Fruit fly (Drosophila melanogaster): ENCODE measurements around the gene XNP.

XNP gene

DNA sequence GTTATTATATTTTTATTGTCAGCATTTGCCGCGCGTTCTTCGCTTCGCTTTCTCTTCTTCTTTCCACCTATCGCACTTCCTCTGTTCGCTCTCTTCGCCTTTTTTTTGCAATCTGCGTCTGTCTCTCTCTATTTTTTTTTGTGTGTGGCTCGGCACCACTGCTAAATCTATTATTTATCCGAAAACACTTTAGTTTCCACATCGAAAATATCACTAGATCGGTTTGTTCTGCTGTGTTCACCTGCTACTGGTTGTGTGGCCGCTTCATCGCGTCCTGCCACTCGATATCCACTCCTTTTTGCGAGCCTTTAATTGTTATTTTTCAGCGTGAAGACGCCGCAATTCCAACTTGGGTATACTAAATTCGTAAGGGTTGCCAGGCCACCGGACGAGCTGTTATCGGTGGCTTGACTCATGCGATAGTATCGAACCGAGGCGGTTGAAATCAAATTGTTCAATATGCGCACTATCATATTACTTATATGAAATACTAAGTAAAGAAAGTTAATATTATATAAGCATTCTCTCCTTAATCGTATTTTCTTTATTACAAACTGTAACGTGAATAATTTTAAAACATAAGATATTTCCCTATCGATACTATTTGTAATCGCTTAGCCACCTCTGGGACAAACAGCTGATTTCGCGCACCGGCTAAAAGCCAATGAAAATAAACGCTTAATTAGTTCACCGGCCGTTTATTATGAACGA is at the start of gene XNP, which contains the start of the genes CG42488 and CG5116 (continued):
- TF ChIP-seq kay (GFP tag; optimal IDR thresholded peaks at IDR 0.05) (peak; percentile 70), CG4328 (GFP tag; optimal IDR thresholded peaks at IDR 0.05) (peak; percentile 24), fd96Cb (tag; optimal IDR thresholded peaks at IDR 0.05) (peak; percentile 4), CG13424 (tag; optimal IDR thresholded peaks at IDR 0.05) (peak; percentile 66), vvl (GFP tag; IDR thresholded peaks at IDR 0.05) (peak; percentile 61; the same call in 1 of the 2 replicates), CG30020 (tag; optimal IDR thresholded peaks at IDR 0.05) (peak; percentile 66), maf-S (GFP tag; optimal IDR thresholded peaks at IDR 0.05) (no peak), sna (GFP tag; IDR thresholded peaks at IDR 0.05; ENCODE audit: partially characterized antibody) (peak; percentile 99), esg (GFP tag; conservative IDR thresholded peaks at IDR 0.05) (0 out of 2 replicates have a peak, but pooled peaks have one; percentile 16), CG10959 (GFP tag; IDR thresholded peaks at IDR 0.05) (no peak), CG17568 (GFP tag; optimal IDR thresholded peaks at IDR 0.05) (no peak), aop (GFP tag; IDR thresholded peaks at IDR 0.05) (no peak), fd3F (GFP tag; optimal IDR thresholded peaks at IDR 0.05) (no peak), zen (tag; optimal IDR thresholded peaks at IDR 0.05) (peak; percentile 70), stwl (tag; optimal IDR thresholded peaks at IDR 0.05) (peak; percentile 74), CG14710 (tag; optimal IDR thresholded peaks at IDR 0.05) (peak; percentile 81), CG17186 (GFP tag; optimal IDR thresholded peaks at IDR 0.05) (peak; percentile 87), dmrt11E (tag; optimal IDR thresholded peaks at IDR 0.05) (peak; percentile 48), CG1233 (GFP tag; optimal IDR thresholded peaks at IDR 0.05) (peak; percentile 39), run (tag; optimal IDR thresholded peaks at IDR 0.05) (no peak), CG9932 (GFP tag; IDR thresholded peaks at IDR 0.05) (peak; percentile 86), shn (GFP tag; optimal IDR thresholded peaks at IDR 0.05) (peak; percentile 17), Deaf1 (tag; optimal IDR thresholded peaks at IDR 0.05) (no peak), tup (GFP tag; optimal IDR thresholded peaks at IDR 0.05) (peak; percentile 19), CrebB (tag; optimal IDR thresholded peaks at IDR 0.05) (peak; percentile 19), CG17359 (tag; optimal IDR thresholded peaks at IDR 0.05) (no peak), CoRest (tag; optimal IDR thresholded peaks at IDR 0.05) (peak; percentile 70), CG9215 (GFP tag; IDR thresholded peaks at IDR 0.05) (peak; percentile 30; the same call in 1 of the 2 replicates), Adf1 (GFP tag; IDR thresholded peaks at IDR 0.05) (peak; percentile 27; the same call in 1 of the 2 replicates), Eip74EF (GFP tag; optimal IDR thresholded peaks at IDR 0.05) (no peak), NC2β (GFP tag; optimal IDR thresholded peaks at IDR 0.05) (no peak), CG3847 (GFP tag; IDR thresholded peaks at IDR 0.05) (peak; percentile 83), CG32532 (GFP tag; IDR thresholded peaks at IDR 0.05) (peak; percentile 68), Ets65A (GFP tag) (peak; percentile 93), Dip3 (GFP tag; optimal IDR thresholded peaks at IDR 0.05) (peak; percentile 31), CG8478 (optimal IDR thresholded peaks at IDR 0.05) (no peak), YL-1 (GFP tag; optimal IDR thresholded peaks at IDR 0.05) (peak; percentile 88), Awh (GFP tag; IDR thresholded peaks at IDR 0.05) (no peak), phol (tag; optimal IDR thresholded peaks at IDR 0.05) (peak; percentile 74), pho (GFP tag; optimal IDR thresholded peaks at IDR 0.05) (peak; percentile 36), HLH54F (GFP tag; optimal IDR thresholded peaks at IDR 0.05) (peak; percentile 43), ind (GFP tag; optimal IDR thresholded peaks at IDR 0.05) (peak; percentile 58), lmd (GFP tag; IDR thresholded peaks at IDR 0.05) (peak; percentile 32; the same call in 1 of the 2 replicates), CG2199 (GFP tag; IDR thresholded peaks at IDR 0.05) (no peak), CG2712 (tag; optimal IDR thresholded peaks at IDR 0.05) (peak; percentile 69), BEAF-32 (GFP tag; optimal IDR thresholded peaks at IDR 0.05) (peak; percentile 99), Chrac-16 (GFP tag; optimal IDR thresholded peaks at IDR 0.05) (peak; percentile 37), tll (GFP tag; optimal IDR thresholded peaks at IDR 0.05) (peak in 1 of 2 experiments; percentile 39), Ptx1 (GFP tag; IDR thresholded peaks at IDR 0.05) (peak; percentile 62)

All from whole organism, embryonic.